Fruit fly (Drosophila melanogaster) whole organism, wandering third instar larva: Measurements from ENCODE around the gene Scgbeta.

Experiments
- CrebA ChIP-seq: fragments of 200-800 bp; sonication (Bioruptor generic); optimal IDR thresholded peaks from 2 replicates; lab custom pipeline; 2016; ENCODE audit warnings: missing biosample characterization, mild to moderate bottlenecking, missing genetic modification characterization, borderline replicate concordance
- HLH106 ChIP-seq: fragments of 200-800 bp; optimal IDR thresholded peaks from 3 replicates; lab custom pipeline; 2019; ENCODE audit warnings: missing biosample characterization, mild to moderate bottlenecking, missing genetic modification characterization, moderate library complexity
- Hr83 ChIP-seq: fragments of 200-300 bp; sonication (Bioruptor generic); optimal IDR thresholded peaks from 2 replicates; lab custom pipeline; 2016; ENCODE audit warnings: missing biosample characterization, mild to moderate bottlenecking, missing genetic modification characterization, moderate library complexity; ENCODE audit not compliant: poor library complexity, severe bottlenecking
- br ChIP-seq: fragments of 200-800 bp; sonication (Bioruptor generic); optimal IDR thresholded peaks from 2 replicates; lab custom pipeline; 2016; ENCODE audit warnings: missing biosample characterization, missing genetic modification characterization
- ey ChIP-seq: fragments of 200-800 bp; sonication (Bioruptor generic); optimal IDR thresholded peaks from 2 replicates; lab custom pipeline; 2016; ENCODE audit warnings: missing biosample characterization, missing genetic modification characterization
- lola ChIP-seq: fragments of >200 bp; optimal IDR thresholded peaks from 2 replicates; lab custom pipeline; 2017; ENCODE audit warnings: missing biosample characterization, missing genetic modification characterization
- pan ChIP-seq: fragments of >200 bp; optimal IDR thresholded peaks from 2 replicates; lab custom pipeline; 2017
- psq ChIP-seq: fragments of 200-800 bp; sonication (Bioruptor generic); optimal IDR thresholded peaks from 3 replicates; lab custom pipeline; 2017; ENCODE audit warnings: missing biosample characterization, mild to moderate bottlenecking, missing genetic modification characterization, moderate library complexity
- sage ChIP-seq: fragments of 200-800 bp; sonication (Bioruptor generic); optimal IDR thresholded peaks from 2 replicates; lab custom pipeline; 2016; ENCODE audit warnings: missing biosample characterization, mild to moderate bottlenecking, missing genetic modification characterization

DNA sequence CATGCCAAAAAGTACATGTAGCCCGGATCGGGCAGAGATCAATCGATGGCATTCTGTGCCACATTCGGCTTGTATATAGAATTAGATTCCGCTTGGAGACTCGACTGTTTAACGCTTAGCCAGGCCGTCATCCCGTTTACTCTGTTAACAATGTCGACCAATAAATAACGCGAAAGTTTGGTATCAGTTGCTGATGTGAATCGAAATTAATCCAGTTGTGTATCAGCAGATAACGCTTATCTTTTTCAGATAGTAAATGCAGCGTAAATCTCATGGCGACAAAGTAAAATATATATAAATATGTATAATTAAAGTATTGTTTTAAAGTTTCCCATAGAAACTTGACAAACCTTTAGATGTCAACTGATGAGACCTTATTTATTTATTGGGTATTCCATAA, 10.8 kb downstream of the Scgbeta start:
- TF ChIP-seq ey (no peak), br (no peak), HLH106 (no peak), CrebA (no peak), sage (GFP tag; lab: Kevin White, UChicago) (no peak), Hr83 (no peak), pan (lab: Kevin White, UChicago) (no peak), psq (GFP tag; lab: Kevin White, UChicago) (no peak), lola (no peak)
